Worm (Caenorhabditis elegans): ENCODE measurements around the gene F47E1.1.

ce11 chrX:9085864-9086263 lies 8.9 kb downstream of the F47E1.1 start:
- TF ChIP-seq ama-1 (optimal IDR thresholded peaks at IDR 0.05) (no peak), skn-1 (tag; optimal IDR thresholded peaks at IDR 0.05) (no peak), R02D3.7 (tag; optimal IDR thresholded peaks at IDR 0.05) (no peak), nhr-77 (tag; optimal IDR thresholded peaks at IDR 0.05) (no peak), unc-62 (GFP tag; optimal IDR thresholded peaks at IDR 0.05) (no peak)
